Fruit fly (Drosophila melanogaster) S2 (cell line): ENCODE measurements around the gene CG8673.

ENCODE experiments used
- CG8478 ChIP-seq: fragments of >200 bp; optimal IDR thresholded peaks from 2 replicates; lab custom pipeline; 2018
- CTCF ChIP-seq, 2 experiments: fragments of >200 bp; optimal IDR thresholded peaks; 2 replicates each; lab custom pipeline; 2018

DNA sequence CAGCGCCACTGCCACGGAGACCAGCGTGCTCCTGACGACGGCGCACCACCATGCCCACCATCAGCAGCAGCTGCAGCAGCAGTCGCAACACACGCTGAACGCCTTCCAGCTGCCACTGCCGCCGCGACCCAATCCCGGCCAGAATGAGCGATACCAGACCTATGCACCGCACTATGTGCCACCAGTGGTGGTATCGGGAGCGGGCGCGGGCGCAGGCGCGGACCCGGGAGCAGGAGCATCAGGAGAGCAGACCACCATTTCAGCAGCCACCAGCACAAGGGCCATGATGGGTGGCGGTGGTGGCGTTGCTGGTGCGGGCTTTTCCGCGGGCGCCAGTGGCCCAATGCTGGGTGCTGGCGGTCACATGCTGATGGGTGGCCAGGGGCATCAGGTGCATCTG is 21.1 kb upstream of the CG8673 start:
- TF ChIP-seq CTCF (optimal IDR thresholded peaks at IDR 0.05; lab: Kevin White, UChicago) (no peak), CG8478 (lab: Kevin White, UChicago) (no peak)
